Fruit fly (Drosophila melanogaster) whole organism, embryonic: ENCODE results near the gene RpL37A.

ENCODE experiments used
- ATbp ChIP-seq: fragments of 200-800 bp; sonication (Bioruptor generic); optimal IDR thresholded peaks from 2 replicates; lab custom pipeline; 2017; ENCODE audit warnings: missing biosample characterization, mild to moderate bottlenecking, missing genetic modification characterization, missing genetic modification reagents
- Bgb ChIP-seq: fragments of 200-800 bp; sonication (Bioruptor generic); IDR thresholded peaks from 2 replicates; pipeline ENCODE4 v1.3.6; 2022; ENCODE audit warnings: missing biosample characterization, missing genetic modification characterization; ENCODE audit not compliant: partially characterized antibody
- CG10147 ChIP-seq: fragments of 200-800 bp; sonication (Bioruptor generic); optimal IDR thresholded peaks from 2 replicates; lab custom pipeline; 2019; ENCODE audit warnings: missing biosample characterization, mild to moderate bottlenecking, missing genetic modification characterization, moderate library complexity
- CG10543 ChIP-seq: fragments of 200-800 bp; sonication (Bioruptor generic); optimal IDR thresholded peaks from 3 replicates; lab custom pipeline; 2017; ENCODE audit warnings: missing biosample characterization, mild to moderate bottlenecking, missing genetic modification characterization, moderate library complexity
- CG12299 ChIP-seq: fragments of 200-800 bp; sonication (Bioruptor generic); optimal IDR thresholded peaks from 2 replicates; lab custom pipeline; 2018; ENCODE audit warnings: missing biosample characterization, mild to moderate bottlenecking, missing genetic modification characterization
- CG13424 ChIP-seq: fragments of 200-800 bp; sonication (Bioruptor generic); optimal IDR thresholded peaks from 2 replicates; lab custom pipeline; 2019; ENCODE audit warnings: missing biosample characterization, mild to moderate bottlenecking, missing genetic modification characterization, moderate library complexity
- CG14860 ChIP-seq: fragments of 200-800 bp; sonication (Bioruptor generic); IDR thresholded peaks from 3 replicates; pipeline ENCODE4 v1.3.6; 2022; ENCODE audit warnings: missing biosample characterization, missing genetic modification characterization; ENCODE audit not compliant: partially characterized antibody
- CG15073 ChIP-seq: fragments of 200-800 bp; sonication (Bioruptor generic); optimal IDR thresholded peaks from 2 replicates; lab custom pipeline; 2016; ENCODE audit warnings: missing biosample characterization, missing genetic modification characterization
- CG17328 ChIP-seq: fragments of 200-800 bp; sonication (Bioruptor generic); IDR thresholded peaks from 2 replicates; pipeline ENCODE4 v1.3.6; 2022; ENCODE audit warnings: missing biosample characterization, missing genetic modification characterization
- CG2875 ChIP-seq: fragments of 200-800 bp; sonication (Bioruptor generic); optimal IDR thresholded peaks from 2 replicates; lab custom pipeline; 2017; ENCODE audit warnings: missing biosample characterization, mild to moderate bottlenecking, missing genetic modification characterization, missing genetic modification reagents
- CG3163 ChIP-seq: fragments of 200-800 bp; sonication (Bioruptor generic); optimal IDR thresholded peaks from 3 replicates; lab custom pipeline; 2016; ENCODE audit warnings: missing biosample characterization, missing genetic modification characterization
- CG4328 ChIP-seq: fragments of 200-800 bp; sonication (Bioruptor generic); optimal IDR thresholded peaks from 3 replicates; lab custom pipeline; 2017; ENCODE audit warnings: missing biosample characterization, missing genetic modification reagents, missing genetic modification characterization
- CG43689 ChIP-seq: fragments of 200-800 bp; sonication (Bioruptor generic); IDR thresholded peaks from 2 replicates; pipeline ENCODE4 v1.3.6; 2022; ENCODE audit warnings: missing biosample characterization, missing genetic modification characterization
- CG4404 ChIP-seq: fragments of 200-800 bp; sonication (Bioruptor generic); IDR thresholded peaks from 2 replicates; pipeline ENCODE4 v1.3.6; 2022; ENCODE audit warnings: missing biosample characterization, missing genetic modification characterization
- CG4424 ChIP-seq: fragments of 200-800 bp; sonication (Bioruptor generic); optimal IDR thresholded peaks from 3 replicates; lab custom pipeline; 2016; ENCODE audit warnings: missing biosample characterization, missing genetic modification characterization
- CG4707 ChIP-seq: fragments of 200-800 bp; sonication (Bioruptor generic); optimal IDR thresholded peaks from 2 replicates; lab custom pipeline; 2018; ENCODE audit warnings: missing biosample characterization, mild to moderate bottlenecking, missing genetic modification characterization, moderate library complexity
- CG7556 ChIP-seq: fragments of 200-800 bp; sonication (Bioruptor generic); optimal IDR thresholded peaks from 2 replicates; lab custom pipeline; 2017; ENCODE audit warnings: missing biosample characterization, mild to moderate bottlenecking, missing genetic modification characterization
- CG8388 ChIP-seq: fragments of 200-800 bp; sonication (Bioruptor generic); optimal IDR thresholded peaks from 2 replicates; lab custom pipeline; 2019; ENCODE audit warnings: missing biosample characterization, mild to moderate bottlenecking, missing genetic modification characterization, moderate library complexity
- CG8765 ChIP-seq: fragments of 200-800 bp; sonication (Bioruptor generic); IDR thresholded peaks from 2 replicates; pipeline ENCODE4 v1.3.6; 2022; ENCODE audit warnings: missing biosample characterization, missing genetic modification characterization
- CG8924 ChIP-seq: fragments of 200-800 bp; optimal IDR thresholded peaks from 3 replicates; lab custom pipeline; 2019; ENCODE audit warnings: missing biosample characterization, mild to moderate bottlenecking, missing genetic modification characterization, moderate library complexity
- Fer2 ChIP-seq: fragments of 200-800 bp; sonication (Bioruptor generic); optimal IDR thresholded peaks from 2 replicates; lab custom pipeline; 2018; ENCODE audit warnings: missing biosample characterization, mild to moderate bottlenecking, missing genetic modification characterization, moderate library complexity
- HHEX ChIP-seq: fragments of 200-800 bp; sonication (Bioruptor generic); optimal IDR thresholded peaks from 3 replicates; lab custom pipeline; 2017; ENCODE audit warnings: missing biosample characterization, mild to moderate bottlenecking, missing genetic modification characterization, missing genetic modification reagents
- HLHmδ ChIP-seq: fragments of 200-800 bp; sonication (Bioruptor generic); optimal IDR thresholded peaks from 2 replicates; lab custom pipeline; 2018; ENCODE audit warnings: missing biosample characterization, mild to moderate bottlenecking, missing genetic modification characterization, moderate library complexity
- Hmx ChIP-seq: fragments of 200-800 bp; sonication (Bioruptor generic); optimal IDR thresholded peaks from 2 replicates; lab custom pipeline; 2016; ENCODE audit warnings: missing biosample characterization, missing genetic modification characterization
- MESR4 ChIP-seq: fragments of 200-800 bp; sonication (Bioruptor generic); optimal IDR thresholded peaks from 2 replicates; lab custom pipeline; 2018; ENCODE audit warnings: missing biosample characterization, mild to moderate bottlenecking, missing genetic modification characterization, moderate library complexity
- Nf-YB ChIP-seq: fragments of 200-800 bp; sonication (Bioruptor generic); optimal IDR thresholded peaks from 3 replicates; lab custom pipeline; 2019; ENCODE audit warnings: missing biosample characterization, mild to moderate bottlenecking, missing genetic modification characterization, moderate library complexity
- aop ChIP-seq: fragments of 200-800 bp; sonication (Bioruptor generic); IDR thresholded peaks from 2 replicates; pipeline ENCODE4 v1.3.6; 2022; ENCODE audit warnings: missing biosample characterization, missing genetic modification characterization
- az2 ChIP-seq: fragments of 200-800 bp; sonication (Bioruptor generic); optimal IDR thresholded peaks from 3 replicates; lab custom pipeline; 2016; ENCODE audit warnings: missing biosample characterization, missing genetic modification characterization
- caup ChIP-seq: fragments of 200-800 bp; sonication (Bioruptor generic); optimal IDR thresholded peaks from 3 replicates; lab custom pipeline; 2017; ENCODE audit warnings: missing biosample characterization, mild to moderate bottlenecking, missing genetic modification characterization, moderate library complexity; ENCODE audit not compliant: severe bottlenecking
- cwo ChIP-seq: fragments of 200-800 bp; sonication (Bioruptor generic); optimal IDR thresholded peaks from 3 replicates; lab custom pipeline; 2017; ENCODE audit warnings: missing biosample characterization, missing genetic modification characterization, mild to moderate bottlenecking, moderate library complexity, missing genetic modification reagents
- da ChIP-seq: fragments of 200-800 bp; sonication (Bioruptor generic); optimal IDR thresholded peaks from 2 replicates; lab custom pipeline; 2016; ENCODE audit warnings: missing biosample characterization, missing genetic modification characterization
- en ChIP-seq: fragments of 200-800 bp; sonication (Bioruptor generic); optimal IDR thresholded peaks from 2 replicates; lab custom pipeline; 2016; ENCODE audit warnings: missing biosample characterization, missing genetic modification characterization
- fd64A ChIP-seq: fragments of 200-800 bp; sonication (Bioruptor generic); optimal IDR thresholded peaks from 3 replicates; lab custom pipeline; 2018; ENCODE audit warnings: missing biosample characterization, mild to moderate bottlenecking, missing genetic modification characterization
- hbn ChIP-seq: fragments of 200-800 bp; sonication (Bioruptor generic); IDR thresholded peaks from 2 replicates; pipeline ENCODE4 v1.3.6; 2022; ENCODE audit warnings: missing biosample characterization, missing genetic modification characterization; ENCODE audit not compliant: partially characterized antibody
- inv ChIP-seq: fragments of 200-800 bp; sonication (Bioruptor generic); IDR thresholded peaks from 2 replicates; pipeline ENCODE4 v1.3.6; 2022; ENCODE audit warnings: missing biosample characterization, missing genetic modification characterization; ENCODE audit not compliant: partially characterized antibody
- mirr ChIP-seq: fragments of 200-800 bp; sonication (Bioruptor generic); optimal IDR thresholded peaks from 3 replicates; lab custom pipeline; 2018; ENCODE audit warnings: missing biosample characterization, mild to moderate bottlenecking, missing genetic modification characterization
- mld ChIP-seq: fragments of 200-800 bp; sonication (Bioruptor generic); IDR thresholded peaks from 3 replicates; pipeline ENCODE4 v1.3.6; 2022; ENCODE audit warnings: missing biosample characterization, missing genetic modification characterization; ENCODE audit not compliant: partially characterized antibody
- repo ChIP-seq: fragments of 200-800 bp; sonication (Bioruptor generic); optimal IDR thresholded peaks from 2 replicates; lab custom pipeline; 2016; ENCODE audit warnings: missing biosample characterization, missing genetic modification characterization
- seq ChIP-seq: fragments of 200-800 bp; sonication (Bioruptor generic); IDR thresholded peaks from 2 replicates; pipeline ENCODE4 v1.3.6; 2022; ENCODE audit warnings: missing biosample characterization, missing genetic modification characterization
- sisA ChIP-seq: fragments of 200-800 bp; sonication (Bioruptor generic); IDR thresholded peaks from 2 replicates; pipeline ENCODE4 v1.3.6; 2022; ENCODE audit warnings: missing biosample characterization, missing genetic modification characterization
- slou ChIP-seq: fragments of 200-800 bp; sonication (Bioruptor generic); optimal IDR thresholded peaks from 3 replicates; lab custom pipeline; 2016; ENCODE audit warnings: missing biosample characterization, missing genetic modification characterization
- stwl ChIP-seq: fragments of 200-800 bp; sonication (Bioruptor generic); optimal IDR thresholded peaks from 3 replicates; lab custom pipeline; 2018; ENCODE audit warnings: missing biosample characterization, mild to moderate bottlenecking, missing genetic modification characterization, moderate library complexity
- sug ChIP-seq: fragments of 200-800 bp; optimal IDR thresholded peaks from 2 replicates; lab custom pipeline; 2019; ENCODE audit warnings: missing biosample characterization, mild to moderate bottlenecking, missing genetic modification characterization, moderate library complexity
- tgo ChIP-seq: fragments of 200-800 bp; sonication (Bioruptor generic); IDR thresholded peaks from 3 replicates; pipeline ENCODE4 v1.3.6; 2022; ENCODE audit warnings: missing biosample characterization, missing genetic modification characterization
- tin ChIP-seq: fragments of 200-800 bp; sonication (Bioruptor generic); optimal IDR thresholded peaks from 3 replicates; lab custom pipeline; 2016; ENCODE audit warnings: missing biosample characterization, missing genetic modification characterization
- toy ChIP-seq: fragments of 200-800 bp; sonication (Bioruptor generic); IDR thresholded peaks from 2 replicates; pipeline ENCODE4 v1.3.6; 2022; ENCODE audit warnings: missing biosample characterization, missing genetic modification characterization
- ttk ChIP-seq: fragments of 200-800 bp; sonication (Bioruptor generic); IDR thresholded peaks from 2 replicates; pipeline ENCODE4 v2.1.2; 2022; ENCODE audit warnings: missing biosample characterization, missing genetic modification characterization
- unpg ChIP-seq: fragments of 200-800 bp; sonication (Bioruptor generic); optimal IDR thresholded peaks from 3 replicates; lab custom pipeline; 2018; ENCODE audit warnings: missing biosample characterization, mild to moderate bottlenecking, missing genetic modification characterization, moderate library complexity

Gene RpL37A

dm6 chr2L:5070797-5071579 is at the start of gene RpL37A (continued):
- peak; percentile 47 for TF ChIP-seq en (GFP tag; lab: Kevin White, UChicago)
- TF ChIP-seq CG43689: peak; percentile 49
- peak; percentile 76 for TF ChIP-seq da (GFP tag; lab: Kevin White, UChicago)
- peak; percentile 74 for TF ChIP-seq CG12299 (tag; lab: Kevin White, UChicago)
- peak; percentile 60 for TF ChIP-seq CG7556 (GFP tag; lab: Kevin White, UChicago)
- peak; percentile 98 for TF ChIP-seq MESR4 (GFP tag; lab: Kevin White, UChicago)
- peak; percentile 28 for TF ChIP-seq CG13424 (tag; lab: Kevin White, UChicago)
- peak; percentile 54 for TF ChIP-seq cwo (GFP tag; lab: Kevin White, UChicago)
- TF ChIP-seq CG4404 (GFP tag; lab: Robert Waterston, UW): no peak
- TF ChIP-seq tgo: peak; percentile 53; the same call in 2 of the 3 replicates
- TF ChIP-seq toy (GFP tag; lab: Robert Waterston, UW): 0 out of 2 replicates have a peak, but pooled peaks have one; percentile 29
- TF ChIP-seq HHEX (GFP tag; lab: Kevin White, UChicago): peak; percentile 89
- TF ChIP-seq CG2875 (GFP tag; lab: Kevin White, UChicago): peak; percentile 85
- peak; percentile 41 for TF ChIP-seq Fer2
- peak; percentile 57 for TF ChIP-seq ttk (GFP tag; lab: Robert Waterston, UW)
- TF ChIP-seq CG8388 (GFP tag; lab: Kevin White, UChicago): peak; percentile 49
- TF ChIP-seq repo: peak; percentile 86
- peak; percentile 68 for TF ChIP-seq sug
- peak; percentile 66 for TF ChIP-seq ATbp (GFP tag; lab: Kevin White, UChicago)
- TF ChIP-seq stwl (tag; lab: Kevin White, UChicago): peak; percentile 79
- TF ChIP-seq HLHmδ (GFP tag; lab: Kevin White, UChicago): peak; percentile 88
- peak; percentile 50; the same call in 1 of the 2 replicates for TF ChIP-seq Bgb (GFP tag; lab: Robert Waterston, UW)
- TF ChIP-seq tin (GFP tag; lab: Kevin White, UChicago): peak; percentile 61
- TF ChIP-seq slou: peak; percentile 79
- peak; percentile 31; the same call in 1 of the 2 replicates for TF ChIP-seq hbn (GFP tag; lab: Robert Waterston, UW)
- peak; percentile 76 for TF ChIP-seq CG4424
- TF ChIP-seq CG15073: no peak
- no peak for TF ChIP-seq CG14860 (GFP tag; lab: Robert Waterston, UW)
- TF ChIP-seq Nf-YB (GFP tag; lab: Kevin White, UChicago): peak; percentile 68
- peak; percentile 53 for TF ChIP-seq CG4707 (GFP tag; lab: Kevin White, UChicago)
- TF ChIP-seq inv (GFP tag; lab: Robert Waterston, UW): no peak; the same call in 1 of the 2 replicates
- TF ChIP-seq CG17328 (GFP tag; lab: Robert Waterston, UW): peak; percentile 77
- TF ChIP-seq CG3163: peak; percentile 63
- TF ChIP-seq CG8765: no peak
- TF ChIP-seq sisA (GFP tag; lab: Robert Waterston, UW): no peak
- peak; percentile 13 for TF ChIP-seq Hmx (GFP tag; lab: Kevin White, UChicago)
- TF ChIP-seq CG4328: peak; percentile 86
- no peak for TF ChIP-seq mld (GFP tag; lab: Robert Waterston, UW)
- TF ChIP-seq unpg (GFP tag; lab: Kevin White, UChicago): peak; percentile 75
- TF ChIP-seq az2 (GFP tag; lab: Kevin White, UChicago): peak; percentile 52
- peak; percentile 81 for TF ChIP-seq CG10543 (GFP tag; lab: Kevin White, UChicago)
- peak; percentile 76 for TF ChIP-seq fd64A
- TF ChIP-seq mirr (GFP tag; lab: Kevin White, UChicago): peak; percentile 75
- TF ChIP-seq caup (GFP tag; lab: Kevin White, UChicago): peak; percentile 95
- peak; percentile 80 for TF ChIP-seq seq (GFP tag; lab: Robert Waterston, UW)
- no peak for TF ChIP-seq aop (GFP tag; lab: Robert Waterston, UW)
- TF ChIP-seq CG10147 (GFP tag; lab: Kevin White, UChicago): peak; percentile 67
- TF ChIP-seq CG8924 (tag; lab: Kevin White, UChicago): peak; percentile 69
